Worm (Caenorhabditis elegans) whole organism, L4/young adult: ENCODE data around the gene uda-1.

Source experiments
- W03F9.2 ChIP-seq: fragments of 150-350 bp; optimal IDR thresholded peaks from 2 replicates; lab custom pipeline; 2014; ENCODE audit warnings: missing biosample characterization, missing genetic modification characterization
- dao-5 ChIP-seq: sonication (generic microtip); optimal IDR thresholded peaks from 2 replicates; lab custom pipeline; 2016; ENCODE audit warnings: missing genotype, missing genetic modification characterization, moderate library complexity, missing compliant biosample characterization

- TF ChIP-seq dao-5 (no peak), W03F9.2 (tag; lab: Kevin White, UChicago) (no peak)
Observed at ce11 chrV:9958654-9959053, 45.9 kb upstream of the uda-1 start.
